In the genomic region with DNA sequence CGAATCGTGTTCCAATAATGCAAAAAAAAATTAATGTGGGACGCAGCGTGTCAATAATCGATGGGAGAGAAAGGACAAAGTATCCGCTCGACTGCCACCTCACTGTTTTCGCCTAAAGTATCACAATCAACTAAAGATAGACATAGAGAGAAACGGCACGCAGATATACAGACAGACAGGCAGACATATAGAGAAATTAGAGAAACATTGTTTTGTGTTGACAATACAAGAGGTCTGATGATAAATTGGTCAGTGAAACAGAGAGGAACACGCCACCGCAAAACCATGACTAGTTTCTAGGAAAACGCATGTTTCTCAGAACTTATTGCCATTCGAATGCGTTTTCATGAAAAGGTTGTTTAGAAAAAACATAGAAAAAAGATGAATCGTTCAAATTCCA, we compare ENCODE assay signal across 4 worm cellular contexts.
A peak's percentile ranks its signal among the peaks of the same experiment; 100 is the strongest.
TF ChIP-seq lines count a peak whose summit lies in the region.

A gene (minus strand): TSS at position 137 of the 400 bp plus-strand sequence.

TF ChIP-seq in whole organism, L1 larva, 84 proteins besides CTCF, POLR2A, EP300 and RAD21 (continued from another document and continues in another):
- TF ChIP-seq nhr-28 (tag; optimal IDR thresholded peaks at IDR 0.05; lab: Kevin White, UChicago) = no peak
- peak; percentile 10 for TF ChIP-seq irx-1 (tag; optimal IDR thresholded peaks at IDR 0.05; lab: Kevin White, UChicago)
- TF ChIP-seq sox-4 (tag; optimal IDR thresholded peaks at IDR 0.05; lab: Kevin White, UChicago) = peak; percentile 4
- peak; percentile 32; the same call in 1 of the 2 replicates for TF ChIP-seq grh-1 (GFP tag; IDR thresholded peaks at IDR 0.05; lab: Robert Waterston, UW)
- no peak for TF ChIP-seq aly-2 (tag; optimal IDR thresholded peaks at IDR 0.05; lab: Kevin White, UChicago)
- TF ChIP-seq F16B12.6 (tag; optimal IDR thresholded peaks at IDR 0.05; lab: Kevin White, UChicago) = no peak
- no peak for TF ChIP-seq unc-98 (GFP tag; IDR thresholded peaks at IDR 0.05; lab: Robert Waterston, UW)
- TF ChIP-seq efl-3 (GFP tag; optimal IDR thresholded peaks at IDR 0.05; lab: Kevin White, UChicago) = no peak
- TF ChIP-seq nhr-47 (tag; optimal IDR thresholded peaks at IDR 0.05; lab: Kevin White, UChicago) = no peak
- peak; percentile 88 for TF ChIP-seq blmp-1 (tag; optimal IDR thresholded peaks at IDR 0.05; lab: Kevin White, UChicago)
- peak; percentile 85 for TF ChIP-seq nhr-85 (tag; lab: Kevin White, UChicago)
- TF ChIP-seq mef-2 (tag; optimal IDR thresholded peaks at IDR 0.05; lab: Kevin White, UChicago) = no peak
- peak; percentile 16 for TF ChIP-seq rnt-1 (tag; optimal IDR thresholded peaks at IDR 0.05; lab: Kevin White, UChicago)
- peak; percentile 23 for TF ChIP-seq lin-13 (GFP tag; optimal IDR thresholded peaks at IDR 0.05; lab: Kevin White, UChicago)
- TF ChIP-seq snpc-4 (tag; optimal IDR thresholded peaks at IDR 0.05; lab: Kevin White, UChicago) = no peak
- peak; percentile 36 for TF ChIP-seq nhr-90 (tag; optimal IDR thresholded peaks at IDR 0.05; lab: Kevin White, UChicago; ENCODE audit: poor library complexity)
- no peak for TF ChIP-seq nhr-19 (GFP tag; conservative IDR thresholded peaks at IDR 0.05; lab: Robert Waterston, UW)
- no peak for TF ChIP-seq zip-4 (GFP tag; optimal IDR thresholded peaks at IDR 0.05; lab: Kevin White, UChicago)
- peak; percentile 59 for TF ChIP-seq nhr-20 (tag; optimal IDR thresholded peaks at IDR 0.05; lab: Kevin White, UChicago)
- no peak for TF ChIP-seq lin-15B (tag; optimal IDR thresholded peaks at IDR 0.05; lab: Kevin White, UChicago)
- no peak for TF ChIP-seq Y116A8C.19 (tag; optimal IDR thresholded peaks at IDR 0.05; lab: Kevin White, UChicago; ENCODE audit: borderline replicate concordance)
- peak; percentile 32 for TF ChIP-seq unc-130 (tag; optimal IDR thresholded peaks at IDR 0.05; lab: Kevin White, UChicago)
- TF ChIP-seq mdl-1 (tag; optimal IDR thresholded peaks at IDR 0.05; lab: Kevin White, UChicago) = peak in 1 of 2 experiments; percentile 13
- TF ChIP-seq pag-3 (tag; optimal IDR thresholded peaks at IDR 0.05; lab: Kevin White, UChicago; ENCODE audit: borderline replicate concordance, insufficient read depth) = peak; percentile 2
- TF ChIP-seq ces-1 (GFP tag; optimal IDR thresholded peaks at IDR 0.05; lab: Kevin White, UChicago) = no peak
- TF ChIP-seq nhr-11 (tag; optimal IDR thresholded peaks at IDR 0.05; lab: Kevin White, UChicago) = no peak
- TF ChIP-seq mep-1 (tag; optimal IDR thresholded peaks at IDR 0.05; lab: Kevin White, UChicago) = peak; percentile 63
- TF ChIP-seq ceh-88 (GFP tag; IDR thresholded peaks at IDR 0.05; lab: Robert Waterston, UW) = no peak
- no peak for TF ChIP-seq lir-3 (tag; optimal IDR thresholded peaks at IDR 0.05; lab: Kevin White, UChicago; ENCODE audit: poor library complexity)
- no peak for TF ChIP-seq nhr-84 (tag; optimal IDR thresholded peaks at IDR 0.05; lab: Kevin White, UChicago)
- peak in 1 of 3 experiments; percentile 7 for TF ChIP-seq dpl-1 (GFP tag; optimal IDR thresholded peaks at IDR 0.05; lab: Kevin White, UChicago)

TF ChIP-seq in whole organism, L2 larva, 48 proteins besides CTCF, POLR2A, EP300 and RAD21 (continued from another document):
- TF ChIP-seq C34F6.9 (tag; optimal IDR thresholded peaks at IDR 0.05; lab: Kevin White, UChicago) = no peak
- TF ChIP-seq ceh-16 (tag; optimal IDR thresholded peaks at IDR 0.05; lab: Kevin White, UChicago) = no peak
- peak; percentile 60 for TF ChIP-seq sma-9 (GFP tag; optimal IDR thresholded peaks at IDR 0.05; lab: Kevin White, UChicago)
- TF ChIP-seq sma-9 (tag; optimal IDR thresholded peaks at IDR 0.05; lab: Kevin White, UChicago) = no peak
- no peak for TF ChIP-seq ztf-4 (tag; optimal IDR thresholded peaks at IDR 0.05; lab: Kevin White, UChicago)
- TF ChIP-seq nhr-21 (tag; optimal IDR thresholded peaks at IDR 0.05; lab: Kevin White, UChicago) = peak; percentile 65
- no peak for TF ChIP-seq mab-5 (tag; optimal IDR thresholded peaks at IDR 0.05; lab: Kevin White, UChicago)

TF ChIP-seq in whole organism, L4 larva, 104 proteins besides CTCF, POLR2A, EP300 and RAD21 (continued from another document and continues in another):
- TF ChIP-seq aly-2 (tag; optimal IDR thresholded peaks at IDR 0.05; lab: Kevin White, UChicago) = no peak
- TF ChIP-seq F10B5.3 (tag; optimal IDR thresholded peaks at IDR 0.05; lab: Kevin White, UChicago) = no peak
- TF ChIP-seq lin-1 (GFP tag; IDR thresholded peaks at IDR 0.05; lab: Robert Waterston, UW) = 0 out of 2 replicates have a peak, but pooled peaks have one; percentile 25
- no peak for TF ChIP-seq F37D6.2 (tag; optimal IDR thresholded peaks at IDR 0.05; lab: Kevin White, UChicago)
- TF ChIP-seq ces-1 (GFP tag; optimal IDR thresholded peaks at IDR 0.05; lab: Kevin White, UChicago) = no peak
- peak; percentile 33 for TF ChIP-seq cey-2 (tag; optimal IDR thresholded peaks at IDR 0.05; lab: Kevin White, UChicago; ENCODE audit: borderline replicate concordance, insufficient read depth)
- TF ChIP-seq mxl-3 (GFP tag; optimal IDR thresholded peaks at IDR 0.05; lab: Kevin White, UChicago) = peak; percentile 83
- TF ChIP-seq arid-1 (GFP tag; conservative IDR thresholded peaks at IDR 0.05; lab: Robert Waterston, UW) = no peak
- TF ChIP-seq fos-1 (tag; optimal IDR thresholded peaks at IDR 0.05; lab: Kevin White, UChicago) = no peak
- no peak for TF ChIP-seq egl-27 (tag; optimal IDR thresholded peaks at IDR 0.05; lab: Kevin White, UChicago)
- TF ChIP-seq hlh-30 (tag; optimal IDR thresholded peaks at IDR 0.05; lab: Kevin White, UChicago; ENCODE audit: insufficient read depth) = peak; percentile 68
- TF ChIP-seq madf-5 (GFP tag; IDR thresholded peaks at IDR 0.05; lab: Robert Waterston, UW) = no peak
- TF ChIP-seq daf-8 (GFP tag; IDR thresholded peaks at IDR 0.05; lab: Robert Waterston, UW) = no peak
- no peak for TF ChIP-seq set-16 (GFP tag; IDR thresholded peaks at IDR 0.05; lab: Robert Waterston, UW)
- no peak for TF ChIP-seq unc-62 (GFP tag; optimal IDR thresholded peaks at IDR 0.05 in 1 of 2; lab: Kevin White, UChicago)
- TF ChIP-seq unc-62 (tag; optimal IDR thresholded peaks at IDR 0.05; lab: Kevin White, UChicago) = no peak
- no peak for TF ChIP-seq skn-1 (tag; optimal IDR thresholded peaks at IDR 0.05; lab: Kevin White, UChicago)
- TF ChIP-seq mdt-29 (GFP tag; IDR thresholded peaks at IDR 0.05; lab: Robert Waterston, UW) = no peak
- peak in 1 of 2 experiments; percentile 39 for TF ChIP-seq lsy-2 (tag; optimal IDR thresholded peaks at IDR 0.05; lab: Kevin White, UChicago)
- no peak for TF ChIP-seq zag-1 (tag; optimal IDR thresholded peaks at IDR 0.05; lab: Kevin White, UChicago)
- no peak for TF ChIP-seq F49E8.2 (tag; optimal IDR thresholded peaks at IDR 0.05; lab: Kevin White, UChicago; ENCODE audit: borderline replicate concordance)
- TF ChIP-seq nhr-102 (tag; optimal IDR thresholded peaks at IDR 0.05; lab: Kevin White, UChicago) = no peak
- TF ChIP-seq nhr-42 (GFP tag; IDR thresholded peaks at IDR 0.05; lab: Robert Waterston, UW) = no peak
- TF ChIP-seq Y105C5A.15 (GFP tag; IDR thresholded peaks at IDR 0.05; lab: Robert Waterston, UW) = no peak
- TF ChIP-seq lin-39 (tag; optimal IDR thresholded peaks at IDR 0.05; lab: Kevin White, UChicago) = no peak
- peak; percentile 43 for TF ChIP-seq dve-1 (tag; optimal IDR thresholded peaks at IDR 0.05; lab: Kevin White, UChicago; ENCODE audit: insufficient read depth)
- TF ChIP-seq ama-1 (optimal IDR thresholded peaks at IDR 0.05; lab: Kevin White, UChicago) = no peak
- no peak for TF ChIP-seq lin-38 (GFP tag; IDR thresholded peaks at IDR 0.05; lab: Robert Waterston, UW)
- TF ChIP-seq ZK337.2 (GFP tag; IDR thresholded peaks at IDR 0.05; lab: Robert Waterston, UW) = no peak
- TF ChIP-seq Y5F2A.4 (GFP tag; optimal IDR thresholded peaks at IDR 0.05; lab: Kevin White, UChicago) = no peak
- no peak for TF ChIP-seq madf-9 (GFP tag; conservative IDR thresholded peaks at IDR 0.05; lab: Robert Waterston, UW)
- TF ChIP-seq ceh-20 (GFP tag; IDR thresholded peaks at IDR 0.05; lab: Robert Waterston, UW) = no peak
- no peak for TF ChIP-seq ceh-62 (tag; optimal IDR thresholded peaks at IDR 0.05; lab: Kevin White, UChicago)
- no peak for TF ChIP-seq spr-3 (GFP tag; optimal IDR thresholded peaks at IDR 0.05; lab: Kevin White, UChicago)
- TF ChIP-seq mep-1 (tag; optimal IDR thresholded peaks at IDR 0.05; lab: Kevin White, UChicago) = peak; percentile 23
- no peak for TF ChIP-seq sdz-12 (GFP tag; optimal IDR thresholded peaks at IDR 0.05; lab: Kevin White, UChicago)
- no peak for TF ChIP-seq tag-97 (GFP tag; IDR thresholded peaks at IDR 0.05; lab: Robert Waterston, UW)
- TF ChIP-seq R02D3.7 (tag; optimal IDR thresholded peaks at IDR 0.05; lab: Kevin White, UChicago) = no peak
- no peak for TF ChIP-seq nhr-76 (tag; optimal IDR thresholded peaks at IDR 0.05; lab: Kevin White, UChicago)
- no peak for TF ChIP-seq daf-12 (tag; optimal IDR thresholded peaks at IDR 0.05; lab: Kevin White, UChicago)
- no peak for TF ChIP-seq ceh-82 (tag; optimal IDR thresholded peaks at IDR 0.05; lab: Kevin White, UChicago)
- peak; percentile 22 for TF ChIP-seq pqm-1 (tag; optimal IDR thresholded peaks at IDR 0.05; lab: Kevin White, UChicago)
- 0 out of 2 replicates have a peak, but pooled peaks have one; percentile 46 for TF ChIP-seq hmg-1.1 (GFP tag; IDR thresholded peaks at IDR 0.05; lab: Robert Waterston, UW)
- TF ChIP-seq F26F4.8 (GFP tag; conservative IDR thresholded peaks at IDR 0.05; lab: Robert Waterston, UW) = no peak
- no peak for TF ChIP-seq ztf-7 (tag; optimal IDR thresholded peaks at IDR 0.05; lab: Kevin White, UChicago)
- peak; percentile 67 for TF ChIP-seq T26A8.4 (GFP tag; IDR thresholded peaks at IDR 0.05; lab: Robert Waterston, UW)
- TF ChIP-seq vab-7 (GFP tag; IDR thresholded peaks at IDR 0.05; lab: Robert Waterston, UW) = no peak
- no peak for TF ChIP-seq unc-130 (GFP tag; optimal IDR thresholded peaks at IDR 0.05; lab: Kevin White, UChicago)

TF ChIP-seq in whole organism, young adult, 124 proteins besides CTCF, POLR2A, EP300 and RAD21 (continued from another document):
- TF ChIP-seq snpc-1.3 (tag; optimal IDR thresholded peaks at IDR 0.05; lab: Kevin White, UChicago; ENCODE audit: insufficient read depth) (no peak), K11D2.4 (GFP tag; IDR thresholded peaks at IDR 0.05; lab: Robert Waterston, UW) (no peak), B0261.1 (tag; optimal IDR thresholded peaks at IDR 0.05; lab: Kevin White, UChicago) (no peak), fkh-3 (tag; optimal IDR thresholded peaks at IDR 0.05; lab: Kevin White, UChicago) (no peak), attf-5 (GFP tag; optimal IDR thresholded peaks at IDR 0.05; lab: Kevin White, UChicago) (peak; percentile 71), F49E8.2 (tag; optimal IDR thresholded peaks at IDR 0.05; lab: Kevin White, UChicago; ENCODE audit: insufficient read depth) (no peak), C06A6.2 (GFP tag; conservative IDR thresholded peaks at IDR 0.05; lab: Robert Waterston, UW) (no peak), tbp1 (GFP tag; optimal IDR thresholded peaks at IDR 0.05; lab: Kevin White, UChicago) (peak; percentile 22), ceh-100 (GFP tag; IDR thresholded peaks at IDR 0.05; lab: Robert Waterston, UW) (no peak), repo-1 (tag; optimal IDR thresholded peaks at IDR 0.05; lab: Kevin White, UChicago) (no peak), Y67H2A.10 (GFP tag; conservative IDR thresholded peaks at IDR 0.05; lab: Robert Waterston, UW) (no peak), lin-40 (tag; optimal IDR thresholded peaks at IDR 0.05; lab: Kevin White, UChicago) (no peak), snpc-3.4 (tag; optimal IDR thresholded peaks at IDR 0.05; lab: Kevin White, UChicago) (no peak), let-607 (tag; optimal IDR thresholded peaks at IDR 0.05; lab: Kevin White, UChicago) (peak; percentile 19 to 45), cebp-2 (GFP tag; IDR thresholded peaks at IDR 0.05; lab: Robert Waterston, UW) (no peak)
TF ChIP-seq in whole organism, young adult: peak in this region for 9.
